Worm (Caenorhabditis elegans): ENCODE measurements around the gene srxa-9.

Gene srxa-9

ce11 chrX:15782027-15782426 lies 35.2 kb downstream of the srxa-9 start, which contains the start of gene Y7A5A.24:
Gene Y7A5A.24 (minus strand): TSS chrX:15782127.
- TF ChIP-seq mdl-1 (tag; optimal IDR thresholded peaks at IDR 0.05) = no peak
- no peak for TF ChIP-seq nhr-21 (tag; optimal IDR thresholded peaks at IDR 0.05)
- no peak for TF ChIP-seq crh-2 (tag; optimal IDR thresholded peaks at IDR 0.05)
- no peak for TF ChIP-seq ama-1 (optimal IDR thresholded peaks at IDR 0.05)
- no peak for TF ChIP-seq mab-5 (tag; optimal IDR thresholded peaks at IDR 0.05)
- TF ChIP-seq Y55F3AM.14 (GFP tag; optimal IDR thresholded peaks at IDR 0.05) = no peak
- no peak for TF ChIP-seq ceh-16 (tag; optimal IDR thresholded peaks at IDR 0.05)
- no peak for TF ChIP-seq unc-39 (tag; optimal IDR thresholded peaks at IDR 0.05)
- TF ChIP-seq nhr-6 (tag; optimal IDR thresholded peaks at IDR 0.05) = no peak
- TF ChIP-seq nhr-11 (tag; optimal IDR thresholded peaks at IDR 0.05) = no peak

- TF ChIP-seq nhr-23 (tag; optimal IDR thresholded peaks at IDR 0.05) (no peak), nhr-25 (tag; optimal IDR thresholded peaks at IDR 0.05) (no peak), unc-62 (GFP tag; optimal IDR thresholded peaks at IDR 0.05) (no peak), sem-4 (tag; optimal IDR thresholded peaks at IDR 0.05) (no peak), ztf-11 (tag; optimal IDR thresholded peaks at IDR 0.05) (no peak), ZK546.5 (tag; optimal IDR thresholded peaks at IDR 0.05) (no peak), snpc-4 (tag; optimal IDR thresholded peaks at IDR 0.05) (no peak), nhr-11 (tag; optimal IDR thresholded peaks at IDR 0.05) (no peak), nhr-129 (tag; optimal IDR thresholded peaks at IDR 0.05) (no peak), gmeb-1 (tag; optimal IDR thresholded peaks at IDR 0.05) (no peak), nhr-6 (tag; optimal IDR thresholded peaks at IDR 0.05) (no peak), alr-1 (tag; optimal IDR thresholded peaks at IDR 0.05) (no peak), crh-2 (tag; optimal IDR thresholded peaks at IDR 0.05) (no peak), fos-1 (tag; optimal IDR thresholded peaks at IDR 0.05) (no peak), lin-39 (tag; optimal IDR thresholded peaks at IDR 0.05) (no peak), unc-55 (GFP tag; optimal IDR thresholded peaks at IDR 0.05) (no peak), nhr-77 (tag; optimal IDR thresholded peaks at IDR 0.05) (no peak), sma-9 (GFP tag; optimal IDR thresholded peaks at IDR 0.05) (no peak), sma-9 (tag; optimal IDR thresholded peaks at IDR 0.05) (no peak), aly-2 (tag; optimal IDR thresholded peaks at IDR 0.05) (no peak)
Measured at ce11 chrX:15784570-15784969, 37.8 kb downstream of the srxa-9 start, which contains the start of gene Y7A5A.3. Gene Y7A5A.3 (minus strand): TSS chrX:15784670.

DNA sequence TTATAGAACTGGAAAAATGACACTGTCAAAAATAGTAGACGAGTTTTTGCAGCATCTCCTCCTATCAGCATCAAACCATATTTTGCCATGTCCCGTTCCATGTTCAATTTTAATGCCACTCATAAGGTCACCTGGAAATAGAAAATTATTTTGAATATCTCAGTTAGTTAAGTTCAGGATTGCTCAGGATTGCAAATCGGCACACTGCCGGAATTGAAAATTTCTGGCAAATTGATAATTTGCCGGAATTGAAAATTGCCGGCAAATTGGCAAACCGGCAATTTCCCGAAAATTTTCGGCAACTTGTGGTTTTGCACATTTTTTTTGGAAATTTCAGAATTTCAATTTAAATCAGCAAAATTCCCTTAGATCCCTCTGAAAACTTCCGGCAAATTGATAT lies 39.9 kb downstream of the srxa-9 start, which contains the start of gene Y7A5A.5:
Gene Y7A5A.5, minus strand, starts transcription at position 101 of the 400 bp plus-strand sequence.
- no peak for TF ChIP-seq skn-1 (tag; optimal IDR thresholded peaks at IDR 0.05)
- no peak for TF ChIP-seq unc-55 (GFP tag; optimal IDR thresholded peaks at IDR 0.05)
- TF ChIP-seq fos-1 (tag; optimal IDR thresholded peaks at IDR 0.05) = no peak
- TF ChIP-seq peb-1 (tag; optimal IDR thresholded peaks at IDR 0.05) = no peak
- TF ChIP-seq lin-13 (GFP tag; optimal IDR thresholded peaks at IDR 0.05) = no peak
- no peak for TF ChIP-seq ztf-4 (tag; optimal IDR thresholded peaks at IDR 0.05)
- no peak for TF ChIP-seq blmp-1 (tag; optimal IDR thresholded peaks at IDR 0.05; ENCODE audit: insufficient read depth)
- no peak for TF ChIP-seq ztf-11 (tag; optimal IDR thresholded peaks at IDR 0.05)
- TF ChIP-seq mdl-1 (tag; optimal IDR thresholded peaks at IDR 0.05) = no peak
- no peak for TF ChIP-seq nhr-21 (tag; optimal IDR thresholded peaks at IDR 0.05)
- no peak for TF ChIP-seq nhr-12 (tag; optimal IDR thresholded peaks at IDR 0.05)
- TF ChIP-seq sma-9 (GFP tag; optimal IDR thresholded peaks at IDR 0.05) = no peak
- no peak for TF ChIP-seq sma-9 (tag; optimal IDR thresholded peaks at IDR 0.05)
- TF ChIP-seq unc-39 (tag; optimal IDR thresholded peaks at IDR 0.05) = no peak
- no peak for TF ChIP-seq nhr-11 (tag; optimal IDR thresholded peaks at IDR 0.05)

- TF ChIP-seq ceh-16 (tag; optimal IDR thresholded peaks at IDR 0.05) = no peak
- TF ChIP-seq zag-1 (tag; optimal IDR thresholded peaks at IDR 0.05) = no peak
- TF ChIP-seq nhr-21 (tag; optimal IDR thresholded peaks at IDR 0.05) = no peak
- TF ChIP-seq nhr-77 (tag; optimal IDR thresholded peaks at IDR 0.05) = no peak
- no peak for TF ChIP-seq unc-55 (GFP tag; optimal IDR thresholded peaks at IDR 0.05)
- TF ChIP-seq lin-39 (tag; optimal IDR thresholded peaks at IDR 0.05) = no peak
- TF ChIP-seq nhr-129 (tag; optimal IDR thresholded peaks at IDR 0.05) = no peak
- no peak for TF ChIP-seq unc-62 (GFP tag; optimal IDR thresholded peaks at IDR 0.05)
- TF ChIP-seq F13H6.1 (tag; optimal IDR thresholded peaks at IDR 0.05) = no peak
- no peak for TF ChIP-seq snpc-4 (tag; optimal IDR thresholded peaks at IDR 0.05)
- no peak for TF ChIP-seq mab-5 (tag; optimal IDR thresholded peaks at IDR 0.05)
- TF ChIP-seq nhr-25 (tag; optimal IDR thresholded peaks at IDR 0.05) = no peak
- no peak for TF ChIP-seq ztf-11 (tag; optimal IDR thresholded peaks at IDR 0.05)
- no peak for TF ChIP-seq ztf-4 (tag; optimal IDR thresholded peaks at IDR 0.05)
- no peak for TF ChIP-seq ZK546.5 (tag; optimal IDR thresholded peaks at IDR 0.05)
- TF ChIP-seq sem-4 (tag; optimal IDR thresholded peaks at IDR 0.05) = no peak
- no peak for TF ChIP-seq lin-13 (GFP tag; optimal IDR thresholded peaks at IDR 0.05)
- TF ChIP-seq crh-2 (tag; optimal IDR thresholded peaks at IDR 0.05) = no peak
- no peak for TF ChIP-seq peb-1 (tag; optimal IDR thresholded peaks at IDR 0.05)
Measured at ce11 chrX:15794977-15795376, 48.2 kb downstream of the srxa-9 start, which contains the start of gene Y7A5A.10. Gene Y7A5A.10 (minus strand): TSS chrX:15795077.
